Worm (Caenorhabditis elegans) whole organism, L1 larva: ENCODE measurements around the gene C27D6.12.

Experiments
- C34B4.2 ChIP-seq: sonication (generic microtip); optimal IDR thresholded peaks from 2 replicates; lab custom pipeline; 2017; ENCODE audit warnings: mild to moderate bottlenecking, missing genetic modification characterization, missing compliant biosample characterization
- Y116A8C.19 ChIP-seq: sonication (generic microtip); optimal IDR thresholded peaks from 2 replicates; lab custom pipeline; 2016; ENCODE audit warnings: missing compliant biosample characterization, missing genetic modification characterization, borderline replicate concordance
- aha-1 ChIP-seq: fragments of 150-350 bp; optimal IDR thresholded peaks from 2 replicates; lab custom pipeline; 2014; ENCODE audit warnings: missing biosample characterization, missing genetic modification characterization
- ceh-8 ChIP-seq: fragments of 200-800 bp; sonication (Bioruptor generic); optimal IDR thresholded peaks from 2 replicates; lab custom pipeline; 2018; ENCODE audit warnings: mild to moderate bottlenecking, missing genetic modification characterization, moderate library complexity, missing compliant biosample characterization
- dsc-1 ChIP-seq: sonication (generic microtip); optimal IDR thresholded peaks from 2 replicates; lab custom pipeline; 2016; ENCODE audit warnings: mild to moderate bottlenecking, missing genetic modification characterization, missing compliant biosample characterization
- efl-1 ChIP-seq, 4 experiments: fragments of 150-350 bp; optimal IDR thresholded peaks in 3 of 4; peaks in 1 of 4; 1 replicate in 1 of 4; 2 replicates in 3 of 4; lab custom pipeline; 2014; ENCODE audit warnings: missing biosample characterization in 2 of 4, missing genetic modification characterization in 2 of 4, missing genetic modification reagents in 2 of 4
- elt-2 ChIP-seq: sonication (generic microtip); optimal IDR thresholded peaks from 2 replicates; lab custom pipeline; 2016; ENCODE audit warnings: missing genetic modification characterization, mild to moderate bottlenecking, inconsistent platforms, missing compliant biosample characterization, missing genetic modification reagents
- elt-3 ChIP-seq, 6 experiments: fragments of 150-350 bp in 1 of 6; sonication (generic microtip); optimal IDR thresholded peaks; 2 replicates each; lab custom pipeline; 2017 to 2018; ENCODE audit warnings: missing biosample characterization in 6 of 6, missing genetic modification characterization in 6 of 6, inconsistent platforms in 1 of 6
- fkh-4 ChIP-seq: sonication (generic microtip); optimal IDR thresholded peaks from 2 replicates; lab custom pipeline; 2016; ENCODE audit warnings: missing compliant biosample characterization, missing genetic modification characterization, borderline replicate concordance
- fkh-8 ChIP-seq: sonication (generic microtip); optimal IDR thresholded peaks from 2 replicates; lab custom pipeline; 2016; ENCODE audit warnings: mild to moderate bottlenecking, missing genetic modification characterization, missing compliant biosample characterization
- fos-1 ChIP-seq: fragments of 150-350 bp; optimal IDR thresholded peaks from 2 replicates; lab custom pipeline; 2014; ENCODE audit warnings: missing biosample characterization, missing genetic modification characterization
- hlh-17 ChIP-seq: fragments of 200-800 bp; sonication (Bioruptor generic); optimal IDR thresholded peaks from 2 replicates; lab custom pipeline; 2018; ENCODE audit warnings: missing genetic modification characterization, mild to moderate bottlenecking, missing compliant biosample characterization, moderate library complexity, borderline replicate concordance
- hlh-4 ChIP-seq: sonication (generic microtip); optimal IDR thresholded peaks from 2 replicates; lab custom pipeline; 2016; ENCODE audit warnings: mild to moderate bottlenecking, missing genetic modification characterization, missing compliant biosample characterization
- isw-1 ChIP-seq: fragments of 200-800 bp; sonication (Bioruptor generic); IDR thresholded peaks from 2 replicates; pipeline ENCODE4 v1.3.6; 2022; ENCODE audit warnings: missing genetic modification characterization, missing compliant biosample characterization
- lin-14 ChIP-seq: fragments of 200-800 bp; sonication (Bioruptor generic); optimal IDR thresholded peaks from 2 replicates; lab custom pipeline; 2018; ENCODE audit warnings: mild to moderate bottlenecking, missing genetic modification characterization, moderate library complexity, missing compliant biosample characterization
- lin-15B ChIP-seq: fragments of 150-350 bp; sonication (generic microtip); optimal IDR thresholded peaks from 3 replicates; lab custom pipeline; 2014; ENCODE audit warnings: missing biosample characterization, missing genetic modification characterization
- lin-35 ChIP-seq, 2 experiments: fragments of 150-350 bp; optimal IDR thresholded peaks; 2 replicates each; lab custom pipeline; 2014; ENCODE audit warnings: missing biosample characterization in 2 of 2, missing genetic modification characterization in 2 of 2, missing genetic modification reagents in 2 of 2
- lin-39 ChIP-seq: fragments of 150-350 bp; optimal IDR thresholded peaks from 2 replicates; lab custom pipeline; 2014; ENCODE audit warnings: missing biosample characterization, missing genetic modification reagents, missing genetic modification characterization
- lir-3 ChIP-seq: sonication (generic microtip); optimal IDR thresholded peaks from 2 replicates; lab custom pipeline; 2016; ENCODE audit warnings: mild to moderate bottlenecking, missing genetic modification characterization, moderate library complexity, missing compliant biosample characterization; ENCODE audit not compliant: poor library complexity
- lsy-2 ChIP-seq, 2 experiments: fragments of 150-350 bp; optimal IDR thresholded peaks; 2 replicates each; lab custom pipeline; 2014; ENCODE audit warnings: missing biosample characterization in 2 of 2, missing genetic modification characterization in 2 of 2
- mab-9 ChIP-seq: fragments of 200-800 bp; sonication (Bioruptor generic); IDR thresholded peaks from 2 replicates; pipeline ENCODE4 v1.3.6; 2022; ENCODE audit warnings: missing genetic modification reagents, missing genetic modification characterization, missing compliant biosample characterization
- mef-2 ChIP-seq: fragments of 150-350 bp; optimal IDR thresholded peaks from 2 replicates; lab custom pipeline; 2014; ENCODE audit warnings: missing biosample characterization, missing genetic modification characterization
- mep-1 ChIP-seq: fragments of 150-350 bp; optimal IDR thresholded peaks from 2 replicates; lab custom pipeline; 2014; ENCODE audit warnings: missing biosample characterization, missing genetic modification characterization
- nhr-12 ChIP-seq: sonication (generic microtip); optimal IDR thresholded peaks from 2 replicates; lab custom pipeline; 2017; ENCODE audit warnings: missing biosample characterization, missing genetic modification characterization
- nhr-19 ChIP-seq: fragments of 200-800 bp; sonication (Bioruptor generic); conservative IDR thresholded peaks from 2 replicates; pipeline ENCODE4 v1.3.6; 2022; ENCODE audit warnings: missing genetic modification characterization, missing compliant biosample characterization
- nhr-20 ChIP-seq: sonication (generic microtip); optimal IDR thresholded peaks from 2 replicates; lab custom pipeline; 2016; ENCODE audit warnings: mild to moderate bottlenecking, missing genetic modification characterization, missing compliant biosample characterization
- nhr-28 ChIP-seq: fragments of 150-350 bp; optimal IDR thresholded peaks from 2 replicates; lab custom pipeline; 2014; ENCODE audit warnings: missing biosample characterization, missing genetic modification characterization
- nhr-71 ChIP-seq: sonication (generic microtip); optimal IDR thresholded peaks from 2 replicates; lab custom pipeline; 2016; ENCODE audit warnings: mild to moderate bottlenecking, missing genetic modification characterization, moderate library complexity, missing compliant biosample characterization
- nhr-90 ChIP-seq: sonication (generic microtip); optimal IDR thresholded peaks from 2 replicates; lab custom pipeline; 2016; ENCODE audit warnings: mild to moderate bottlenecking, missing genetic modification characterization, missing compliant biosample characterization; ENCODE audit not compliant: poor library complexity
- pag-3 ChIP-seq: sonication (generic microtip); optimal IDR thresholded peaks from 2 replicates; lab custom pipeline; 2017; ENCODE audit warnings: missing genetic modification characterization, mild to moderate bottlenecking, missing compliant biosample characterization, antibody characterized with exemption, borderline replicate concordance; ENCODE audit not compliant: insufficient read depth
- pax-3 ChIP-seq: fragments of 200-800 bp; sonication (Bioruptor generic); optimal IDR thresholded peaks from 2 replicates; lab custom pipeline; 2018; ENCODE audit warnings: mild to moderate bottlenecking, missing genetic modification characterization, moderate library complexity, missing compliant biosample characterization
- pqm-1 ChIP-seq: sonication (generic microtip); optimal IDR thresholded peaks from 3 replicates; lab custom pipeline; 2017; ENCODE audit warnings: missing biosample characterization, missing genetic modification characterization
- rnt-1 ChIP-seq: sonication (generic microtip); optimal IDR thresholded peaks from 2 replicates; lab custom pipeline; 2016; ENCODE audit warnings: mild to moderate bottlenecking, missing genetic modification characterization, moderate library complexity, missing compliant biosample characterization
- snpc-4 ChIP-seq: fragments of 150-350 bp; optimal IDR thresholded peaks from 2 replicates; lab custom pipeline; 2014; ENCODE audit warnings: missing biosample characterization, missing genetic modification characterization
- snu-23 ChIP-seq: sonication (generic microtip); optimal IDR thresholded peaks from 2 replicates; lab custom pipeline; 2016; ENCODE audit warnings: missing genetic modification characterization, missing compliant biosample characterization
- sox-4 ChIP-seq: sonication (generic microtip); optimal IDR thresholded peaks from 2 replicates; lab custom pipeline; 2016; ENCODE audit warnings: missing genetic modification characterization, missing compliant biosample characterization
- sup-37 ChIP-seq: fragments of 200-800 bp; sonication (Bioruptor generic); optimal IDR thresholded peaks from 2 replicates; lab custom pipeline; 2018; ENCODE audit warnings: mild to moderate bottlenecking, missing genetic modification characterization, missing compliant biosample characterization
- tlp-1 ChIP-seq: fragments of 150-350 bp; optimal IDR thresholded peaks from 2 replicates; lab custom pipeline; 2014; ENCODE audit warnings: missing biosample characterization, missing genetic modification characterization
- unc-30 ChIP-seq: sonication (generic microtip); optimal IDR thresholded peaks from 2 replicates; lab custom pipeline; 2017; ENCODE audit warnings: missing biosample characterization, missing genetic modification characterization
- unc-62 ChIP-seq: fragments of 150-350 bp; optimal IDR thresholded peaks from 2 replicates; lab custom pipeline; 2014; ENCODE audit warnings: missing biosample characterization, missing genetic modification reagents, missing genetic modification characterization
- vab-15 ChIP-seq: sonication (generic microtip); optimal IDR thresholded peaks from 2 replicates; lab custom pipeline; 2017; ENCODE audit warnings: missing genotype, mild to moderate bottlenecking, missing genetic modification characterization, missing compliant biosample characterization
- xbp-1 ChIP-seq: sonication (generic microtip); optimal IDR thresholded peaks from 2 replicates; lab custom pipeline; 2016; ENCODE audit warnings: missing genetic modification characterization, missing compliant biosample characterization

C27D6.12 gene

ce11 chrII:5150829-5151228, 27.0 kb downstream of the C27D6.12 start, which contains the start of gene srb-16:
TSS of gene srb-16 (minus strand) at chrII:5150929.
- TF ChIP-seq ceh-8 (no peak), fkh-8 (tag; lab: Kevin White, UChicago) (no peak), unc-62 (GFP tag; lab: Kevin White, UChicago) (no peak), lin-35 (GFP tag; optimal IDR thresholded peaks at IDR 0.05; lab: Kevin White, UChicago) (no peak), lsy-2 (tag; optimal IDR thresholded peaks at IDR 0.05; lab: Kevin White, UChicago) (no peak), elt-3 (tag; optimal IDR thresholded peaks at IDR 0.05; lab: Kevin White, UChicago) (no peak), hlh-17 (GFP tag; lab: Kevin White, UChicago) (no peak), snpc-4 (tag; lab: Kevin White, UChicago) (no peak), hlh-4 (tag; lab: Kevin White, UChicago) (no peak), fkh-4 (no peak), lin-15B (tag; lab: Kevin White, UChicago) (no peak), nhr-90 (tag; lab: Kevin White, UChicago) (no peak), nhr-12 (tag; lab: Kevin White, UChicago) (no peak), mab-9 (GFP tag; lab: Robert Waterston, UW) (no peak), efl-1 (optimal IDR thresholded peaks at IDR 0.05; lab: Kevin White, UChicago) (no peak), efl-1 (GFP tag; optimal IDR thresholded peaks at IDR 0.05 in 1 of 2; lab: Kevin White, UChicago) (no peak), isw-1 (GFP tag; lab: Robert Waterston, UW) (no peak), pax-3 (tag; lab: Kevin White, UChicago) (no peak)

ce11 chrII:5148349-5148748, 29.5 kb downstream of the C27D6.12 start, which contains the start of gene F58A6.5:
TSS of gene F58A6.5 (minus strand) at chrII:5148449.
- TF ChIP-seq vab-15 (tag; lab: Kevin White, UChicago), result no peak
- no peak for TF ChIP-seq fos-1
- no peak for TF ChIP-seq hlh-4 (tag; lab: Kevin White, UChicago)
- TF ChIP-seq mep-1 (tag; lab: Kevin White, UChicago), result no peak
- no peak for TF ChIP-seq nhr-28 (tag; lab: Kevin White, UChicago)
- no peak for TF ChIP-seq sox-4 (tag; lab: Kevin White, UChicago)
- no peak for TF ChIP-seq sup-37 (GFP tag; lab: Kevin White, UChicago)

ce11 chrII:5142619-5143018, 35.2 kb downstream of the C27D6.12 start, which contains the start of gene F58A6.1:
TSS of gene F58A6.1 (plus strand) at chrII:5142919.
- TF ChIP-seq lin-35 (GFP tag; optimal IDR thresholded peaks at IDR 0.05; lab: Kevin White, UChicago), result no peak
- TF ChIP-seq dsc-1 (tag; lab: Kevin White, UChicago), result no peak
- no peak for TF ChIP-seq mef-2 (tag; lab: Kevin White, UChicago)
- no peak for TF ChIP-seq snu-23 (GFP tag; lab: Kevin White, UChicago)
- TF ChIP-seq fos-1, result no peak
- TF ChIP-seq tlp-1, result no peak
- no peak for TF ChIP-seq aha-1 (tag; lab: Kevin White, UChicago)
- no peak for TF ChIP-seq elt-2 (tag; lab: Kevin White, UChicago)
- TF ChIP-seq Y116A8C.19 (tag; lab: Kevin White, UChicago), result no peak
- TF ChIP-seq rnt-1 (tag; lab: Kevin White, UChicago), result no peak
- no peak for TF ChIP-seq nhr-19 (GFP tag; lab: Robert Waterston, UW)

ce11 chrII:5141945-5142514, 35.8 kb downstream of the C27D6.12 start, which contains the start of gene nas-29:
TSS of gene nas-29 (minus strand) at chrII:5142036.
- TF ChIP-seq lin-35 (GFP tag; optimal IDR thresholded peaks at IDR 0.05; lab: Kevin White, UChicago), result peak in 1 of 2 experiments; percentile 48
- peak; percentile 34 for TF ChIP-seq lin-14 (GFP tag; lab: Kevin White, UChicago)
- peak in 1 of 6 experiments; percentile 31 for TF ChIP-seq elt-3 (tag; optimal IDR thresholded peaks at IDR 0.05; lab: Kevin White, UChicago)
- TF ChIP-seq xbp-1, result no peak
- TF ChIP-seq unc-30 (tag; lab: Kevin White, UChicago), result no peak
- TF ChIP-seq C34B4.2 (tag; lab: Kevin White, UChicago), result no peak
- no peak for TF ChIP-seq pqm-1 (tag; lab: Kevin White, UChicago)
- TF ChIP-seq isw-1 (GFP tag; lab: Robert Waterston, UW), result no peak
- TF ChIP-seq elt-2 (tag; lab: Kevin White, UChicago), result peak; percentile 91
- no peak for TF ChIP-seq vab-15 (tag; lab: Kevin White, UChicago)
- TF ChIP-seq nhr-28 (tag; lab: Kevin White, UChicago), result no peak
- TF ChIP-seq nhr-71 (tag; lab: Kevin White, UChicago), result no peak
- no peak for TF ChIP-seq nhr-12 (tag; lab: Kevin White, UChicago)
- no peak for TF ChIP-seq lin-39
- no peak for TF ChIP-seq pag-3 (tag; lab: Kevin White, UChicago)
- peak; percentile 92 for TF ChIP-seq nhr-20 (tag; lab: Kevin White, UChicago)
- no peak for TF ChIP-seq lir-3 (tag; lab: Kevin White, UChicago)
- TF ChIP-seq, all 84 proteins: peak for 5
